Fruit fly (Drosophila melanogaster): ENCODE results near the gene Ucp4B.

The Ucp4B gene

dm6 chr2L:5961169-5961918, 8.3 kb upstream of the Ucp4B start:
- TF ChIP-seq sisA (GFP tag; IDR thresholded peaks at IDR 0.05) = 0 out of 2 replicates have a peak, but pooled peaks have one; percentile 7
- TF ChIP-seq bbx (GFP tag; IDR thresholded peaks at IDR 0.05; ENCODE audit: partially characterized antibody) = peak; percentile 30; the same call in 1 of the 2 replicates
- peak; percentile 24 for TF ChIP-seq gcm (GFP tag; optimal IDR thresholded peaks at IDR 0.05)
- 0 out of 2 replicates have a peak, but pooled peaks have one; percentile 13 for TF ChIP-seq CG4360 (GFP tag; IDR thresholded peaks at IDR 0.05)
- no peak for TF ChIP-seq CG12104 (GFP tag; optimal IDR thresholded peaks at IDR 0.05)
- TF ChIP-seq so (GFP tag; IDR thresholded peaks at IDR 0.05) = peak; percentile 56; the same call in 1 of the 3 replicates
- TF ChIP-seq Pdp1 (GFP tag; optimal IDR thresholded peaks at IDR 0.05) = peak in 1 of 2 experiments; percentile 57
- no peak for TF ChIP-seq prd (optimal IDR thresholded peaks at IDR 0.05)
- TF ChIP-seq prd (GFP tag; IDR thresholded peaks at IDR 0.05) = 0 out of 3 replicates have a peak, but pooled peaks have one; percentile 9
- 0 out of 3 replicates have a peak, but pooled peaks have one; percentile 16 for TF ChIP-seq zen2 (GFP tag; IDR thresholded peaks at IDR 0.05; ENCODE audit: partially characterized antibody)
- peak; percentile 39; the same call in 1 of the 2 replicates for TF ChIP-seq crol (GFP tag; IDR thresholded peaks at IDR 0.05)
- peak; percentile 87 for TF ChIP-seq Blimp-1 (GFP tag; optimal IDR thresholded peaks at IDR 0.05)
- TF ChIP-seq E2f1 (GFP tag; IDR thresholded peaks at IDR 0.05) = no peak
- TF ChIP-seq z (GFP tag; IDR thresholded peaks at IDR 0.05) = 0 out of 3 replicates have a peak, but pooled peaks have one; percentile 7
- TF ChIP-seq ap (GFP tag; IDR thresholded peaks at IDR 0.05) = peak; percentile 3; the same call in 1 of the 2 replicates
- peak; percentile 13 for TF ChIP-seq Med (GFP tag)
- TF ChIP-seq twi (tag; optimal IDR thresholded peaks at IDR 0.05) = peak; percentile 72
- no peak for TF ChIP-seq bowl (GFP tag; IDR thresholded peaks at IDR 0.05)
- TF ChIP-seq CG1792 (GFP tag; optimal IDR thresholded peaks at IDR 0.05) = no peak

dm6 chr2L:5963251-5963650, 6.4 kb upstream of the Ucp4B start:
- TF ChIP-seq CG1233 (GFP tag; optimal IDR thresholded peaks at IDR 0.05) (no peak), CG13123 (GFP tag; optimal IDR thresholded peaks at IDR 0.05) (no peak), dm (GFP tag; optimal IDR thresholded peaks at IDR 0.05) (no peak), Nf-YB (GFP tag; optimal IDR thresholded peaks at IDR 0.05) (no peak), CG10565 (GFP tag; optimal IDR thresholded peaks at IDR 0.05) (no peak), Ets65A (GFP tag) (peak; percentile 93), her (GFP tag; optimal IDR thresholded peaks at IDR 0.05) (no peak), crp (GFP tag; optimal IDR thresholded peaks at IDR 0.05) (no peak), lov (optimal IDR thresholded peaks at IDR 0.05) (no peak), lov (GFP tag; IDR thresholded peaks at IDR 0.05) (peak; percentile 21; the same call in 1 of the 3 replicates), Med (GFP tag) (peak; percentile 13), Atf-2 (GFP tag; optimal IDR thresholded peaks at IDR 0.05) (no peak)

- no peak for TF ChIP-seq CG3838 (GFP tag; optimal IDR thresholded peaks at IDR 0.05)
- no peak for TF ChIP-seq CG16813 (GFP tag; IDR thresholded peaks at IDR 0.05; ENCODE audit: partially characterized antibody)
- no peak for TF ChIP-seq maf-S (GFP tag; optimal IDR thresholded peaks at IDR 0.05)
These were observed 5.4 kb upstream of the Ucp4B start for dm6 chr2L:5964211-5964610.

- TF ChIP-seq lov (optimal IDR thresholded peaks at IDR 0.05) = no peak
- TF ChIP-seq lov (GFP tag; IDR thresholded peaks at IDR 0.05) = 0 out of 3 replicates have a peak, but pooled peaks have one; percentile 26
- TF ChIP-seq Spps (tag; optimal IDR thresholded peaks at IDR 0.05) = no peak
These were observed 4.8 kb upstream of the Ucp4B start, which contains the start of gene psd for dm6 chr2L:5964851-5965250. TSS of gene psd (minus strand) at chr2L:5964951.

Data from whole organism, embryonic.